Worm (Caenorhabditis elegans) whole organism, early embryonic: ENCODE data around the gene clec-57.

ENCODE experiments used
- B0310.2 ChIP-seq: sonication (generic microtip); optimal IDR thresholded peaks from 2 replicates; lab custom pipeline; 2016; ENCODE audit warnings: mild to moderate bottlenecking, missing genetic modification characterization, missing compliant biosample characterization
- ama-1 ChIP-seq: fragments of 150-350 bp; optimal IDR thresholded peaks from 2 replicates; lab custom pipeline; 2014
- ceh-13 ChIP-seq: fragments of 200-800 bp; sonication (Bioruptor generic); optimal IDR thresholded peaks from 2 replicates; lab custom pipeline; 2018; ENCODE audit warnings: mild to moderate bottlenecking, missing genetic modification characterization, missing compliant biosample characterization
- flt-1 ChIP-seq: fragments of 200-800 bp; sonication (Bioruptor generic); IDR thresholded peaks from 2 replicates; pipeline ENCODE4 v1.3.6; 2022; ENCODE audit warnings: missing genetic modification characterization, missing compliant biosample characterization
- hmg-4 ChIP-seq: fragments of 200-800 bp; sonication (Bioruptor generic); optimal IDR thresholded peaks from 2 replicates; lab custom pipeline; 2018; ENCODE audit warnings: mild to moderate bottlenecking, missing genetic modification characterization, missing compliant biosample characterization
- sea-1 ChIP-seq: fragments of 200-800 bp; sonication (Bioruptor generic); conservative IDR thresholded peaks from 2 replicates; pipeline ENCODE4 v1.3.6; 2022; ENCODE audit warnings: missing genetic modification characterization, missing compliant biosample characterization
- tbx-11 ChIP-seq: fragments of 200-800 bp; sonication (Bioruptor generic); IDR thresholded peaks from 2 replicates; pipeline ENCODE4 v1.3.6; 2022; ENCODE audit warnings: missing genetic modification characterization, missing compliant biosample characterization

DNA sequence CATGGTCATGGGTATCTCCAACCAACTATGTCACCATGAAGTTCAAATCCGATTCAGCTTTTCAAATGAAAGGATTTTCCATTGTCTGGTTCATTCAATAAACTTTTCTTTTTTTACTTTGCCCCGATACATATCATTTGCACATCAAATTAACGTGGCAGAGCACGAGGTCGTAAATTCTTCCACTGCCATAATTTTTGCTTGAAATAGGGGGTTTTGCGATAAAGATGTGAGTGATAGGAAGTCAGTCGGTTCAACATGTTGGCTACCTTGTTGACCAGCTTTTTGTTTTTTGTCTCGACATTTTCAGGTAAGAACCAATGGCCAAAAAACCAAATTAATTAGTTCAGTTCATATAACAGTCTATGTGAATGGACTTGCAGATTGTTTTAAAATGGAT lies 7.6 kb downstream of the clec-57 start, which contains the start of gene clec-54:
- TF ChIP-seq tbx-11 (GFP tag; lab: Robert Waterston, UW) (no peak), B0310.2 (tag; lab: Kevin White, UChicago) (no peak), ama-1 (lab: Kevin White, UChicago) (no peak), flt-1 (GFP tag; lab: Robert Waterston, UW) (no peak), sea-1 (GFP tag; lab: Robert Waterston, UW) (no peak), hmg-4 (GFP tag; lab: Kevin White, UChicago) (no peak), ceh-13 (GFP tag; lab: Kevin White, UChicago) (no peak)
